Fruit fly (Drosophila melanogaster): ENCODE measurements around the gene CG34109.
A peak's percentile ranks its signal among the peaks of the same experiment; 100 is the strongest.

CG34109 gene

dm6 chr2L:10061276-10061675, 32.6 kb upstream of the CG34109 start (continued):
- TF ChIP-seq Hmx (GFP tag; optimal IDR thresholded peaks at IDR 0.05) (no peak), repo (GFP tag; optimal IDR thresholded peaks at IDR 0.05) (no peak), Meics (GFP tag; optimal IDR thresholded peaks at IDR 0.05) (peak; percentile 56), sug (tag; optimal IDR thresholded peaks at IDR 0.05) (no peak), CG10366 (GFP tag; IDR thresholded peaks at IDR 0.05) (peak; percentile 29; the same call in 1 of the 2 replicates), CG3847 (GFP tag; IDR thresholded peaks at IDR 0.05) (no peak), kah (GFP tag; optimal IDR thresholded peaks at IDR 0.05) (no peak), org-1 (GFP tag; optimal IDR thresholded peaks at IDR 0.05) (peak; percentile 18), row (GFP tag; IDR thresholded peaks at IDR 0.05) (peak; percentile 73), zf30C (GFP tag; optimal IDR thresholded peaks at IDR 0.05) (peak; percentile 24), Ssrp (tag; optimal IDR thresholded peaks at IDR 0.05) (peak; percentile 13), ttk (GFP tag; IDR thresholded peaks at IDR 0.05) (0 out of 2 replicates have a peak, but pooled peaks have one; percentile 32), al (GFP tag; IDR thresholded peaks at IDR 0.05) (peak; percentile 24; the same call in 1 of the 2 replicates), gem (tag; optimal IDR thresholded peaks at IDR 0.05) (peak; percentile 64), CG13424 (tag; optimal IDR thresholded peaks at IDR 0.05) (peak; percentile 47), CG15269 (tag; optimal IDR thresholded peaks at IDR 0.05) (peak; percentile 50), CG7372 (GFP tag; IDR thresholded peaks at IDR 0.05) (0 out of 2 replicates have a peak, but pooled peaks have one; percentile 18), CG7839 (tag; optimal IDR thresholded peaks at IDR 0.05) (peak; percentile 63), cwo (GFP tag; optimal IDR thresholded peaks at IDR 0.05) (peak; percentile 22), CG13624 (GFP tag; optimal IDR thresholded peaks at IDR 0.05) (peak; percentile 31), CG10543 (GFP tag; optimal IDR thresholded peaks at IDR 0.05) (peak; percentile 26), ind (GFP tag; optimal IDR thresholded peaks at IDR 0.05) (peak; percentile 19), esg (GFP tag; conservative IDR thresholded peaks at IDR 0.05) (peak; percentile 34; the same call in 1 of the 2 replicates), Oli (tag; optimal IDR thresholded peaks at IDR 0.05) (peak; percentile 40), Poxn (GFP tag; IDR thresholded peaks at IDR 0.05) (no peak), CG4328 (GFP tag; optimal IDR thresholded peaks at IDR 0.05) (peak; percentile 11), corto (GFP tag; optimal IDR thresholded peaks at IDR 0.05) (no peak), CG43689 (GFP tag; IDR thresholded peaks at IDR 0.05) (no peak), CG11695 (GFP tag; IDR thresholded peaks at IDR 0.05) (peak; percentile 20; the same call in 1 of the 3 replicates), emc (GFP tag; optimal IDR thresholded peaks at IDR 0.05) (peak; percentile 6), nmo (GFP tag; optimal IDR thresholded peaks at IDR 0.05) (peak; percentile 31), Sox100B (GFP tag; optimal IDR thresholded peaks at IDR 0.05) (peak; percentile 40), Ptx1 (GFP tag; IDR thresholded peaks at IDR 0.05) (peak; percentile 61; the same call in 1 of the 2 replicates), lilli (GFP tag; optimal IDR thresholded peaks at IDR 0.05) (peak; percentile 13), B-H2 (GFP tag; optimal IDR thresholded peaks at IDR 0.05) (no peak), Myb (GFP tag; optimal IDR thresholded peaks at IDR 0.05) (no peak), CG17802 (tag; optimal IDR thresholded peaks at IDR 0.05) (no peak), chn (GFP tag; optimal IDR thresholded peaks at IDR 0.05) (no peak), Lhr (GFP tag; optimal IDR thresholded peaks at IDR 0.05) (no peak), Hsf (GFP tag; optimal IDR thresholded peaks at IDR 0.05) (peak; percentile 8), CG9817 (tag; optimal IDR thresholded peaks at IDR 0.05) (peak; percentile 24), bcd (GFP tag; optimal IDR thresholded peaks at IDR 0.05) (peak; percentile 42), kni (GFP tag; optimal IDR thresholded peaks at IDR 0.05) (no peak), br (optimal IDR thresholded peaks at IDR 0.05) (no peak), Aef1 (GFP tag; IDR thresholded peaks at IDR 0.05) (0 out of 3 replicates have a peak, but pooled peaks have one; percentile 20), slou (GFP tag; optimal IDR thresholded peaks at IDR 0.05) (no peak), Xbp1 (GFP tag; optimal IDR thresholded peaks at IDR 0.05) (peak; percentile 24), B-H1 (GFP tag; IDR thresholded peaks at IDR 0.05) (peak; percentile 12; the same call in 1 of the 3 replicates), CG42726 (GFP tag; IDR thresholded peaks at IDR 0.05; ENCODE audit: partially characterized antibody) (no peak), ci (GFP tag; IDR thresholded peaks at IDR 0.05) (no peak), Sox102F (GFP tag; optimal IDR thresholded peaks at IDR 0.05) (peak; percentile 52)
